Worm (Caenorhabditis elegans) whole organism, dauer: ENCODE results near the gene spop-1.

ENCODE experiments used
- unc-62 ChIP-seq: sonication (generic microtip); optimal IDR thresholded peaks from 2 replicates; lab custom pipeline; 2017; ENCODE audit warnings: missing biosample characterization, missing genetic modification reagents, missing genetic modification characterization

spop-1 gene

DNA sequence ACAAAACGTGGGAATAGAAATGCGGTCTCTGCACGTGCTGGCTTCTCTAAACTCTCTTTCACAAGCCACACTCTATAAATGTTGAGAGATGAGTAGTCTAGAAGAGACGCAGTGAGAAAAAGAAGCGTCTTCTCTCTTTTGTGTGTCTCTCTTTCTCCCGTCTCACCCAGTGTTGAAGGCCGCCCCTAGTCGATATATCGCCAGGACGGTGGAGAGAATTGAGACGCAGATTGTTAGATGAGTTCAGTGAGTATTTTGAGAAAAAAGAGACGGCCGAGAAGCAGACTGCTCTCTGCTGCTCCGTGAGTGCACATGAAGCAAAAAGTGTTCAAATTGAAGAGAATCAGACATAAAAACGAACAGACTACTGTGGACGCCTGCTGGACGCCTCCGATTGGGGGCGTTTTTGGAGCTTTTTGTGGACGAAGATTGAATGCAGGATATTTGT, 1.3 kb downstream of the spop-1 start:
- no peak for TF ChIP-seq unc-62 (GFP tag; lab: Kevin White, UChicago)

DNA sequence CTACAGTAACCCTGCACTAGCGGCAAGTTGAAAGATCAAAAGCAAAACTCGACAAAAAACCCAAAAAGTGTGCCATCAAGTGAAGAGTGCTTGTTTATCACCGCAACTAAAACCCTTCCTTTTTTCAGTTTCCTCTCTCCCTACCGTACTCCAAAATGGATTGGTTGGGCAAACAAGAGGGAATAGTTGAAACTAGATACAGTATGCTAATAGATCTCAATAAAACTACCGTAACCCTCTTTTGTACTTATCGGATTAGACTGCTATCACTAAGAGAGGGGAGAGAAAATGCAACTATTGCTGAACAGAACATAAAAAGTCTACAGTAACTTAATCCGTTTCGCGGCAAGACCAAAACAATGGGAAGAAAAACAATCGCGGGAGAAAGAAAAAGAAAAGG, 2.5 kb downstream of the spop-1 start:
- no peak for TF ChIP-seq unc-62 (GFP tag; lab: Kevin White, UChicago)

DNA sequence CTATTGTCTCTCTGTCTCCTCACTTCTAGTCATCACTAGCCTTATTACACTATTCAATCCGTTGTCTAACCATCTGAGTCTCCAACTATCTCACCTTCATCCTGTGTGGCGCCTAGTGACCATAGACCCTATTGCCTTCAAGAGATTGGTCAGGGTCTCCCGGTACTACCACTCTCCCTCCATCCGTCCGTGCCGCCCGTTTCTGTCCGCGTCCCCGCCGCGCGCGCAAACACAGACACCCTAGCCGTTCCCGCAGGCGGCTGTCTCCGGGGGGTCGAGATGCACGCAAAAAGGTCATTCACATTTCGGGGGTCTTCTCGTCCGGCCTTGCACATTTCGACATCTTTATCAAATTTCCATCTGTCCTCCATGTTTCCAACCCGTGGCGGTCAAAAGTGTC, 3.3 kb downstream of the spop-1 start:
- no peak for TF ChIP-seq unc-62 (GFP tag; lab: Kevin White, UChicago)

DNA sequence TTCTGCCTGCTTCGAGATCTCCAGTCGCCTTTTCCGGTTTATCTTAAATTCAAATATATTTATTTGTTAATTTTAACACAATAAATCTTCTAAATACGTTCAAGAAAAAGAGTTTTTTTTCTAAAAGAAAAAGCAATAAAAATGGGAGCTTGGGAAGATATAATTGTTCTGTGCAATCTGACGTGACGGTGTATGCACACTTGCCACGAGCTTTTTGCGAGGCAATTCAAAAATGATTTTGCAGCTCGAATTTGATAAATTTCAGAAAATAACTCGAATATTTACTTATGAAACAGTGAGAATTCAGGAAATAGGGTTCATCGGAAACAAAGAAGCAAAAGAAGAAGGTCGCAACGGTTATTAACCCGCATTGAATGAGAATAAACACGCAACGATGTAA, 4.8 kb downstream of the spop-1 start:
- no peak for TF ChIP-seq unc-62 (GFP tag; lab: Kevin White, UChicago)

- TF ChIP-seq unc-62 (GFP tag; lab: Kevin White, UChicago) = no peak
Measured at ce11 chrIII:10090685-10091084, 7.2 kb downstream of the spop-1 start, which contains the start of gene gtf-2H2C. gtf-2H2C (minus strand) TSS chrIII:10090785.

- TF ChIP-seq unc-62 (GFP tag; lab: Kevin White, UChicago) = no peak
Measured at ce11 chrIII:10088508-10088981, 9.3 kb downstream of the spop-1 start, which contains the start of gene hal-2. hal-2 (minus strand) TSS chrIII:10088931.

- no peak for TF ChIP-seq unc-62 (GFP tag; lab: Kevin White, UChicago)
Measured at ce11 chrIII:10085983-10086382, 11.9 kb downstream of the spop-1 start, which contains the start of gene T16H12.2. T16H12.2 (plus strand) TSS chrIII:10086283.

DNA sequence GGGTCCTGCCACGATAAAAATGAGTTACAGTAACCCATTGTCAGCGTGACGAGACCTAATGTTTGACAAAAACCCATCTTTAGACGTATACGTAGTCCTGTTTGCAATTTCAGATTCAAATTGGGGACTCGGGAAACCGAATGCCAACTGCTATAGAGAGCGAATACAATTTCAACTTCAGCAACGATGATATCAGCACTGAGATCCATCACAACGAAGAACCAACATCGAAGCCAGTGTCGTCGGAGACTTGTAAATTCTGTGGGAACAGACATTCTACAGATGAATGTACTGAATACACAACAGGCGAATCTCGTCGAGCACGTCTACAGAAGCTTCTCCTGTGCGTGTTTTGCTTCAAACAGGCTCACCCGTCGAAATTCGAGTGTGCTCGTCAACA, 12.3 kb downstream of the spop-1 start:
- TF ChIP-seq unc-62 (GFP tag; lab: Kevin White, UChicago) = no peak

- TF ChIP-seq unc-62 (GFP tag; lab: Kevin White, UChicago) = no peak
Measured at ce11 chrIII:10085103-10085502, 12.8 kb downstream of the spop-1 start, which contains the start of gene T16H12.13. T16H12.13 (plus strand) TSS chrIII:10085403.

ce11 chrIII:10083242-10083641, 14.6 kb downstream of the spop-1 start, which contains the start of gene T16H12.3:
T16H12.3 (minus strand) TSS chrIII:10083292.
- TF ChIP-seq unc-62 (GFP tag; lab: Kevin White, UChicago) = no peak

- no peak for TF ChIP-seq unc-62 (GFP tag; lab: Kevin White, UChicago)
Measured at ce11 chrIII:10078784-10079183, 19.1 kb downstream of the spop-1 start.

- no peak for TF ChIP-seq unc-62 (GFP tag; lab: Kevin White, UChicago)
Measured at ce11 chrIII:10078151-10078550, 19.7 kb downstream of the spop-1 start, which contains the start of gene T16G12.9. T16G12.9 (minus strand) TSS chrIII:10078251.

ce11 chrIII:10076042-10076441, 21.8 kb downstream of the spop-1 start:
- no peak for TF ChIP-seq unc-62 (GFP tag; lab: Kevin White, UChicago)

- TF ChIP-seq unc-62 (GFP tag; lab: Kevin White, UChicago) = no peak
Measured at ce11 chrIII:10069278-10069677, 28.6 kb downstream of the spop-1 start, which contains the start of gene T16G12.6. T16G12.6 (plus strand) TSS chrIII:10069578.

DNA sequence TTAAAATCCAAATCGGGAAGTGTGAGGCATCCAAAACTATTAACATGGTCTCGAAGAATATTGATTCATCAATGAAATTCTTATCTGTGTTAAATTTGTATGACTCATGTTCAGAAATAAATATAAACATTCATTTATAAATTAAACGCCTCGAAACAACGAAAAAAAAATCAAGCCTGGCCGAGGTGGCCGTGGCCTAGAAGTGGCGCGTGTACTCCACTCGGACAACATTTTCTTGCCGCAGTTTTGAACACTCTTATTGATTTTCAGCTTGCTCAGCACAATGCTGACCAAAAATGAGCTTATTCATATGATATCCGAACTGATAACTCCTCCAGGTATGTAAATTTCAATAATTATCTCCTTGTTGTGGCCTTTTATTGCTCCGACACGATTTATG, 33.7 kb downstream of the spop-1 start, which contains the start of gene ekl-6:
Gene ekl-6 (plus strand): TSS at position 265 of the 400 bp plus-strand sequence.
- TF ChIP-seq unc-62 (GFP tag; lab: Kevin White, UChicago) = no peak

ce11 chrIII:10060573-10060972, 37.3 kb downstream of the spop-1 start, which contains the start of gene T16G12.13:
T16G12.13 (plus strand) TSS chrIII:10060865.
- TF ChIP-seq unc-62 (GFP tag; lab: Kevin White, UChicago) = no peak

DNA sequence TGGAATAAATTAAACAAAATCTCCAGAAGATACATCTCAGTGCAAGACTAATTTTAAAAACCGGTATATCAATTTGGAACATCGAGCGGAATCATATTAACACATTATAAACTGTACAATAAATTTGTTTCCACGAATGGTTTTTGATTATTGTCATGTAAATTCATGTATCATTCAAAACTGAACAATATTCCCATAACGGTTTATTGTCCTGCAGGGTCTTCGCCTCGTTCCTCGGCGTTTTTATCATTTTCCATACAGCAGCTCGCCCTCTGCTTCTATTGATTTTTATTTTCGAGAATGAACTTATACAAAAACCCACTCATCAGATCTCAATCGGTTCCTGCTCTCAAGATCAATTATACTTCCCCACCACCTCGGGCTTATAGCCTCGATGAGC, 38.9 kb downstream of the spop-1 start, which contains the start of gene T16G12.8:
Gene T16G12.8 (plus strand): TSS at position 301 of the 400 bp plus-strand sequence.
- TF ChIP-seq unc-62 (GFP tag; lab: Kevin White, UChicago) = no peak
